Worm (Caenorhabditis elegans) whole organism, L1 larva: ENCODE results near the gene fbxa-224.

Experiments used
- F16B12.6 ChIP-seq: fragments of 150-350 bp; optimal IDR thresholded peaks from 2 replicates; lab custom pipeline; 2014; ENCODE audit warnings: missing biosample characterization, missing genetic modification characterization
- Y116A8C.19 ChIP-seq: sonication (generic microtip); optimal IDR thresholded peaks from 2 replicates; lab custom pipeline; 2016; ENCODE audit warnings: missing compliant biosample characterization, missing genetic modification characterization, borderline replicate concordance
- blmp-1 ChIP-seq: fragments of 150-350 bp; optimal IDR thresholded peaks from 2 replicates; lab custom pipeline; 2014; ENCODE audit warnings: missing biosample characterization, missing genetic modification characterization
- ceh-8 ChIP-seq: fragments of 200-800 bp; sonication (Bioruptor generic); optimal IDR thresholded peaks from 2 replicates; lab custom pipeline; 2018; ENCODE audit warnings: mild to moderate bottlenecking, missing genetic modification characterization, moderate library complexity, missing compliant biosample characterization
- dsc-1 ChIP-seq: sonication (generic microtip); optimal IDR thresholded peaks from 2 replicates; lab custom pipeline; 2016; ENCODE audit warnings: mild to moderate bottlenecking, missing genetic modification characterization, missing compliant biosample characterization
- egl-13 ChIP-seq: sonication (generic microtip); optimal IDR thresholded peaks from 2 replicates; lab custom pipeline; 2016; ENCODE audit warnings: missing genotype, missing genetic modification reagents, missing genetic modification characterization, missing compliant biosample characterization
- elt-3 ChIP-seq, 6 experiments: fragments of 150-350 bp in 1 of 6; sonication (generic microtip); optimal IDR thresholded peaks; 2 replicates each; lab custom pipeline; 2017 to 2018; ENCODE audit warnings: missing biosample characterization in 6 of 6, missing genetic modification characterization in 6 of 6, inconsistent platforms in 1 of 6
- fkh-8 ChIP-seq: sonication (generic microtip); optimal IDR thresholded peaks from 2 replicates; lab custom pipeline; 2016; ENCODE audit warnings: mild to moderate bottlenecking, missing genetic modification characterization, missing compliant biosample characterization
- fos-1 ChIP-seq: fragments of 150-350 bp; optimal IDR thresholded peaks from 2 replicates; lab custom pipeline; 2014; ENCODE audit warnings: missing biosample characterization, missing genetic modification characterization
- grh-1 ChIP-seq: fragments of 200-800 bp; sonication (Bioruptor generic); IDR thresholded peaks from 2 replicates; pipeline ENCODE4 v1.3.6; 2022; ENCODE audit warnings: missing genetic modification reagents, missing genetic modification characterization, missing compliant biosample characterization
- hlh-17 ChIP-seq: fragments of 200-800 bp; sonication (Bioruptor generic); optimal IDR thresholded peaks from 2 replicates; lab custom pipeline; 2018; ENCODE audit warnings: missing genetic modification characterization, mild to moderate bottlenecking, missing compliant biosample characterization, moderate library complexity, borderline replicate concordance
- isw-1 ChIP-seq: fragments of 200-800 bp; sonication (Bioruptor generic); IDR thresholded peaks from 2 replicates; pipeline ENCODE4 v1.3.6; 2022; ENCODE audit warnings: missing genetic modification characterization, missing compliant biosample characterization
- lin-13 ChIP-seq: fragments of 150-350 bp; optimal IDR thresholded peaks from 2 replicates; lab custom pipeline; 2014; ENCODE audit warnings: missing biosample characterization, missing genetic modification reagents, missing genetic modification characterization
- lin-14 ChIP-seq: fragments of 200-800 bp; sonication (Bioruptor generic); optimal IDR thresholded peaks from 2 replicates; lab custom pipeline; 2018; ENCODE audit warnings: mild to moderate bottlenecking, missing genetic modification characterization, moderate library complexity, missing compliant biosample characterization
- lir-3 ChIP-seq: sonication (generic microtip); optimal IDR thresholded peaks from 2 replicates; lab custom pipeline; 2016; ENCODE audit warnings: mild to moderate bottlenecking, missing genetic modification characterization, moderate library complexity, missing compliant biosample characterization; ENCODE audit not compliant: poor library complexity
- nhr-12 ChIP-seq: sonication (generic microtip); optimal IDR thresholded peaks from 2 replicates; lab custom pipeline; 2017; ENCODE audit warnings: missing biosample characterization, missing genetic modification characterization
- nhr-47 ChIP-seq: sonication (generic microtip); optimal IDR thresholded peaks from 2 replicates; lab custom pipeline; 2016; ENCODE audit warnings: mild to moderate bottlenecking, missing genetic modification characterization, moderate library complexity, missing compliant biosample characterization
- nhr-71 ChIP-seq: sonication (generic microtip); optimal IDR thresholded peaks from 2 replicates; lab custom pipeline; 2016; ENCODE audit warnings: mild to moderate bottlenecking, missing genetic modification characterization, moderate library complexity, missing compliant biosample characterization
- nhr-76 ChIP-seq: sonication (generic microtip); optimal IDR thresholded peaks from 2 replicates; lab custom pipeline; 2017; ENCODE audit warnings: missing biosample characterization, missing genetic modification characterization
- pag-3 ChIP-seq: sonication (generic microtip); optimal IDR thresholded peaks from 2 replicates; lab custom pipeline; 2017; ENCODE audit warnings: missing genetic modification characterization, mild to moderate bottlenecking, missing compliant biosample characterization, antibody characterized with exemption, borderline replicate concordance; ENCODE audit not compliant: insufficient read depth
- rnt-1 ChIP-seq: sonication (generic microtip); optimal IDR thresholded peaks from 2 replicates; lab custom pipeline; 2016; ENCODE audit warnings: mild to moderate bottlenecking, missing genetic modification characterization, moderate library complexity, missing compliant biosample characterization
- swsn-7 ChIP-seq: sonication (generic microtip); optimal IDR thresholded peaks from 2 replicates; lab custom pipeline; 2016; ENCODE audit warnings: missing genetic modification characterization, missing compliant biosample characterization
- tbx-2 ChIP-seq: sonication (generic microtip); optimal IDR thresholded peaks from 2 replicates; lab custom pipeline; 2016; ENCODE audit warnings: missing genetic modification characterization, missing compliant biosample characterization
- unc-86 ChIP-seq: sonication (generic microtip); optimal IDR thresholded peaks from 2 replicates; lab custom pipeline; 2016; ENCODE audit warnings: missing genetic modification characterization, missing compliant biosample characterization
- unc-98 ChIP-seq: fragments of 200-800 bp; sonication (Bioruptor generic); IDR thresholded peaks from 2 replicates; pipeline ENCODE4 v1.3.6; 2022; ENCODE audit warnings: missing genetic modification characterization, missing compliant biosample characterization
- zip-4 ChIP-seq: fragments of 200-800 bp; sonication (Bioruptor generic); optimal IDR thresholded peaks from 2 replicates; lab custom pipeline; 2018; ENCODE audit warnings: mild to moderate bottlenecking, missing genetic modification characterization, moderate library complexity, missing compliant biosample characterization

Gene fbxa-224

ce11 chrII:7593227-7593626 is 45.3 kb upstream of the fbxa-224 start (continued):
- TF ChIP-seq F16B12.6 (tag; lab: Kevin White, UChicago), result no peak
- TF ChIP-seq unc-98 (GFP tag; lab: Robert Waterston, UW), result no peak

- TF ChIP-seq grh-1 (GFP tag; lab: Robert Waterston, UW) (no peak), hlh-17 (GFP tag; lab: Kevin White, UChicago) (no peak), tbx-2 (tag; lab: Kevin White, UChicago) (peak; percentile 3), fos-1 (tag; lab: Kevin White, UChicago) (no peak), nhr-76 (no peak), ceh-8 (GFP tag; lab: Kevin White, UChicago) (peak; percentile 73), egl-13 (tag; lab: Kevin White, UChicago) (peak; percentile 21), pag-3 (tag; lab: Kevin White, UChicago) (no peak), lin-14 (GFP tag; lab: Kevin White, UChicago) (peak; percentile 71), blmp-1 (no peak), isw-1 (GFP tag; lab: Robert Waterston, UW) (no peak), unc-86 (peak; percentile 28), Y116A8C.19 (tag; lab: Kevin White, UChicago) (no peak), fkh-8 (tag; lab: Kevin White, UChicago) (no peak), swsn-7 (tag; lab: Kevin White, UChicago) (no peak)
These were observed 40.4 kb upstream of the fbxa-224 start for ce11 chrII:7588295-7588694.

- TF ChIP-seq fkh-8 (tag; lab: Kevin White, UChicago) (peak; percentile 8), elt-3 (tag; optimal IDR thresholded peaks at IDR 0.05; lab: Kevin White, UChicago) (no peak), lin-13 (no peak), nhr-12 (tag; lab: Kevin White, UChicago) (no peak)
These were observed 35.6 kb upstream of the fbxa-224 start, which contains the start of gene mks-3 for ce11 chrII:7583555-7583954. mks-3 (minus strand) TSS chrII:7583655.

ce11 chrII:7577412-7577811 is 29.5 kb upstream of the fbxa-224 start, which contains the start of gene F35D2.6:
F35D2.6 (plus strand) TSS chrII:7577712.
- no peak for TF ChIP-seq nhr-47 (tag; lab: Kevin White, UChicago)
- TF ChIP-seq, all 84 proteins: peak for 0

ce11 chrII:7575614-7576013 is 27.7 kb upstream of the fbxa-224 start, which contains the start of gene F35D2.1:
F35D2.1 (plus strand) TSS chrII:7575914.
- TF ChIP-seq lir-3 (tag; lab: Kevin White, UChicago) (no peak), rnt-1 (tag; lab: Kevin White, UChicago) (no peak), nhr-71 (tag; lab: Kevin White, UChicago) (no peak), tbx-2 (tag; lab: Kevin White, UChicago) (no peak)

ce11 chrII:7574143-7574542 is 26.2 kb upstream of the fbxa-224 start, which contains the start of gene F35D2.2:
F35D2.2 (plus strand) TSS chrII:7574443.
- no peak for TF ChIP-seq lir-3 (tag; lab: Kevin White, UChicago)
- no peak for TF ChIP-seq fos-1 (tag; lab: Kevin White, UChicago)
- TF ChIP-seq zip-4 (GFP tag; lab: Kevin White, UChicago), result no peak

- peak; percentile 8 for TF ChIP-seq lin-14 (GFP tag; lab: Kevin White, UChicago)
- no peak for TF ChIP-seq dsc-1 (tag; lab: Kevin White, UChicago)
These were observed 22.9 kb upstream of the fbxa-224 start for ce11 chrII:7570820-7571219.
